Fruit fly (Drosophila melanogaster) whole organism, embryonic: ENCODE data around the gene Hexo1.
A peak's percentile ranks its signal among the peaks of the same experiment; 100 is the strongest.

Experiments
- BtbVII ChIP-seq: fragments of 200-800 bp; sonication (Bioruptor generic); optimal IDR thresholded peaks from 3 replicates; lab custom pipeline; 2017; ENCODE audit warnings: missing biosample characterization, mild to moderate bottlenecking, missing genetic modification characterization
- CG10431 ChIP-seq: fragments of 200-800 bp; sonication (Bioruptor generic); optimal IDR thresholded peaks from 3 replicates; lab custom pipeline; 2018; ENCODE audit warnings: missing biosample characterization, mild to moderate bottlenecking, missing genetic modification characterization
- CG10462 ChIP-seq: fragments of 200-800 bp; sonication (Bioruptor generic); optimal IDR thresholded peaks from 2 replicates; lab custom pipeline; 2016; ENCODE audit warnings: missing biosample characterization, missing genetic modification characterization
- CG10959 ChIP-seq: fragments of 200-800 bp; sonication (Bioruptor generic); IDR thresholded peaks from 2 replicates; pipeline ENCODE4 v1.3.6; 2022; ENCODE audit warnings: missing biosample characterization, missing genetic modification characterization
- CG11093 ChIP-seq: fragments of 200-800 bp; sonication (Bioruptor generic); IDR thresholded peaks from 3 replicates; pipeline ENCODE4 v1.3.6; 2022; ENCODE audit warnings: missing biosample characterization, missing genetic modification characterization
- CG11696 ChIP-seq: fragments of 200-800 bp; sonication (Bioruptor generic); IDR thresholded peaks from 2 replicates; pipeline ENCODE4 v1.3.6; 2022; ENCODE audit warnings: missing biosample characterization, missing genetic modification characterization
- CG11723 ChIP-seq: fragments of 200-800 bp; sonication (Bioruptor generic); optimal IDR thresholded peaks from 2 replicates; lab custom pipeline; 2017; ENCODE audit warnings: missing biosample characterization, mild to moderate bottlenecking, missing genetic modification characterization
- CG12299 ChIP-seq: fragments of 200-800 bp; sonication (Bioruptor generic); optimal IDR thresholded peaks from 2 replicates; lab custom pipeline; 2018; ENCODE audit warnings: missing biosample characterization, mild to moderate bottlenecking, missing genetic modification characterization
- CG13624 ChIP-seq: fragments of 200-800 bp; sonication (Bioruptor generic); optimal IDR thresholded peaks from 2 replicates; lab custom pipeline; 2016; ENCODE audit warnings: missing biosample characterization, missing genetic modification characterization
- CG14965 ChIP-seq: fragments of 200-800 bp; sonication (Bioruptor generic); optimal IDR thresholded peaks from 2 replicates; lab custom pipeline; 2016; ENCODE audit warnings: missing biosample characterization, missing genetic modification characterization, borderline replicate concordance
- CG17328 ChIP-seq: fragments of 200-800 bp; sonication (Bioruptor generic); IDR thresholded peaks from 2 replicates; pipeline ENCODE4 v1.3.6; 2022; ENCODE audit warnings: missing biosample characterization, missing genetic modification characterization
- CG17568 ChIP-seq: fragments of 200-800 bp; sonication (Bioruptor generic); optimal IDR thresholded peaks from 2 replicates; lab custom pipeline; 2018; ENCODE audit warnings: missing biosample characterization, mild to moderate bottlenecking, missing genetic modification characterization, moderate library complexity
- CG17802 ChIP-seq: fragments of 200-800 bp; sonication (Bioruptor generic); optimal IDR thresholded peaks from 2 replicates; lab custom pipeline; 2018; ENCODE audit warnings: missing biosample characterization, mild to moderate bottlenecking, missing genetic modification characterization, moderate library complexity
- CG17829 ChIP-seq: fragments of 200-800 bp; optimal IDR thresholded peaks from 2 replicates; lab custom pipeline; 2019; ENCODE audit warnings: missing biosample characterization, mild to moderate bottlenecking, missing genetic modification characterization, moderate library complexity
- CG18262 ChIP-seq: fragments of 200-800 bp; optimal IDR thresholded peaks from 3 replicates; lab custom pipeline; 2019; ENCODE audit warnings: missing biosample characterization, mild to moderate bottlenecking, missing genetic modification characterization, moderate library complexity
- CG2889 ChIP-seq: fragments of 200-800 bp; sonication (Bioruptor generic); IDR thresholded peaks from 3 replicates; pipeline ENCODE4 v1.3.6; 2022; ENCODE audit warnings: missing biosample characterization, missing genetic modification characterization
- CG30403 ChIP-seq: fragments of 200-800 bp; sonication (Bioruptor generic); optimal IDR thresholded peaks from 3 replicates; lab custom pipeline; 2016; ENCODE audit warnings: missing biosample characterization, missing genetic modification characterization
- CG4424 ChIP-seq: fragments of 200-800 bp; sonication (Bioruptor generic); optimal IDR thresholded peaks from 3 replicates; lab custom pipeline; 2016; ENCODE audit warnings: missing biosample characterization, missing genetic modification characterization
- CG4820 ChIP-seq: fragments of 200-800 bp; sonication (Bioruptor generic); optimal IDR thresholded peaks from 3 replicates; lab custom pipeline; 2016; ENCODE audit warnings: missing biosample characterization, missing genetic modification characterization
- CG6254 ChIP-seq: fragments of 200-800 bp; sonication (Bioruptor generic); optimal IDR thresholded peaks from 3 replicates; lab custom pipeline; 2017; ENCODE audit warnings: mild to moderate bottlenecking, missing biosample characterization, missing genetic modification reagents, missing genetic modification characterization
- CG7357 ChIP-seq: fragments of 200-800 bp; sonication (Bioruptor generic); IDR thresholded peaks from 3 replicates; pipeline ENCODE4 v1.3.6; 2022; ENCODE audit warnings: missing biosample characterization, missing genetic modification characterization
- CG7372 ChIP-seq: fragments of 200-800 bp; sonication (Bioruptor generic); IDR thresholded peaks from 2 replicates; pipeline ENCODE4 v1.3.6; 2022; ENCODE audit warnings: missing biosample characterization, missing genetic modification characterization
- CkIIα-i1 ChIP-seq: fragments of 200-800 bp; sonication (Bioruptor generic); IDR thresholded peaks from 2 replicates; pipeline ENCODE4 v1.3.6; 2022; ENCODE audit warnings: missing biosample characterization, missing genetic modification characterization
- D ChIP-seq, 2 experiments: fragments of 200-800 bp in 1 of 2; fragments of >200 bp in 1 of 2; sonication (Bioruptor generic) in 1 of 2; optimal IDR thresholded peaks; 2 replicates in 1 of 2; 3 replicates in 1 of 2; lab custom pipeline; 2017; ENCODE audit warnings: mild to moderate bottlenecking in 1 of 2, missing biosample characterization in 1 of 2, missing genetic modification characterization in 1 of 2, missing genetic modification reagents in 1 of 2
- Doc2 ChIP-seq: fragments of 200-800 bp; sonication (Bioruptor generic); IDR thresholded peaks from 2 replicates; pipeline ENCODE4 v1.3.6; 2022; ENCODE audit warnings: missing biosample characterization, missing genetic modification characterization
- Gsc ChIP-seq: fragments of 200-800 bp; sonication (Bioruptor generic); IDR thresholded peaks from 2 replicates; pipeline ENCODE4 v1.3.6; 2022; ENCODE audit warnings: missing biosample characterization, missing genetic modification characterization
- Gug ChIP-seq: fragments of 200-800 bp; sonication (Bioruptor generic); IDR thresholded peaks from 4 replicates; pipeline ENCODE4 v1.3.6; 2022; ENCODE audit warnings: missing biosample characterization, missing genetic modification characterization
- H2.0 ChIP-seq: fragments of 200-800 bp; sonication (Bioruptor generic); IDR thresholded peaks from 2 replicates; pipeline ENCODE4 v1.3.6; 2022; ENCODE audit warnings: missing biosample characterization, missing genetic modification characterization
- Hr39 ChIP-seq: fragments of >200 bp; optimal IDR thresholded peaks from 2 replicates; lab custom pipeline; 2017
- Myb ChIP-seq: fragments of 200-800 bp; sonication (Bioruptor generic); optimal IDR thresholded peaks from 2 replicates; lab custom pipeline; 2016; ENCODE audit warnings: missing biosample characterization, missing genetic modification characterization
- Side ChIP-seq: fragments of 200-800 bp; sonication (Bioruptor generic); optimal IDR thresholded peaks from 2 replicates; lab custom pipeline; 2016; ENCODE audit warnings: missing biosample characterization, missing genetic modification characterization
- Tbp ChIP-seq: fragments of >200 bp; optimal IDR thresholded peaks from 2 replicates; lab custom pipeline; 2018; ENCODE audit warnings: missing biosample characterization, missing genetic modification characterization
- Xbp1 ChIP-seq: fragments of 200-800 bp; sonication (Bioruptor generic); optimal IDR thresholded peaks from 3 replicates; lab custom pipeline; 2016; ENCODE audit warnings: missing biosample characterization, mild to moderate bottlenecking, missing genetic modification characterization
- abd-A ChIP-seq: fragments of 200-800 bp; sonication (Bioruptor generic); optimal IDR thresholded peaks from 3 replicates; lab custom pipeline; 2019; ENCODE audit warnings: missing biosample characterization, mild to moderate bottlenecking, missing genetic modification characterization, moderate library complexity
- al ChIP-seq: fragments of 200-800 bp; sonication (Bioruptor generic); IDR thresholded peaks from 2 replicates; pipeline ENCODE4 v1.3.6; 2022; ENCODE audit warnings: missing biosample characterization, missing genetic modification characterization
- aop ChIP-seq: fragments of 200-800 bp; sonication (Bioruptor generic); IDR thresholded peaks from 2 replicates; pipeline ENCODE4 v1.3.6; 2022; ENCODE audit warnings: missing biosample characterization, missing genetic modification characterization
- bcd ChIP-seq: fragments of 200-800 bp; sonication (Bioruptor generic); optimal IDR thresholded peaks from 2 replicates; lab custom pipeline; 2017; ENCODE audit warnings: missing biosample characterization, mild to moderate bottlenecking, missing genetic modification characterization
- emc ChIP-seq: fragments of 200-800 bp; sonication (Bioruptor generic); optimal IDR thresholded peaks from 2 replicates; lab custom pipeline; 2016; ENCODE audit warnings: missing biosample characterization, missing genetic modification characterization
- fd64A ChIP-seq: fragments of 200-800 bp; sonication (Bioruptor generic); optimal IDR thresholded peaks from 3 replicates; lab custom pipeline; 2018; ENCODE audit warnings: missing biosample characterization, mild to moderate bottlenecking, missing genetic modification characterization
- gsb-n ChIP-seq: fragments of 200-800 bp; sonication (Bioruptor generic); optimal IDR thresholded peaks from 3 replicates; lab custom pipeline; 2018; ENCODE audit warnings: missing biosample characterization, mild to moderate bottlenecking, missing genetic modification characterization
- jing ChIP-seq: fragments of 200-800 bp; sonication (Bioruptor generic); optimal IDR thresholded peaks from 2 replicates; lab custom pipeline; 2018; ENCODE audit warnings: missing biosample characterization, mild to moderate bottlenecking, missing genetic modification characterization
- lab ChIP-seq: fragments of 200-800 bp; sonication (Bioruptor generic); optimal IDR thresholded peaks from 3 replicates; lab custom pipeline; 2017; ENCODE audit warnings: missing biosample characterization, missing genetic modification characterization, mild to moderate bottlenecking, moderate library complexity, missing genetic modification reagents
- odd ChIP-seq: fragments of 200-800 bp; sonication (Bioruptor generic); optimal IDR thresholded peaks from 2 replicates; lab custom pipeline; 2017; ENCODE audit warnings: missing biosample characterization, mild to moderate bottlenecking, missing genetic modification characterization
- onecut ChIP-seq: fragments of 200-800 bp; sonication (Bioruptor generic); IDR thresholded peaks from 2 replicates; pipeline ENCODE4 v1.3.6; 2022; ENCODE audit warnings: missing biosample characterization, missing genetic modification characterization
- pb ChIP-seq: fragments of 200-800 bp; sonication (Bioruptor generic); optimal IDR thresholded peaks from 3 replicates; lab custom pipeline; 2016; ENCODE audit warnings: missing biosample characterization, missing genetic modification characterization
- pita ChIP-seq: fragments of 200-800 bp; sonication (Bioruptor generic); optimal IDR thresholded peaks from 2 replicates; lab custom pipeline; 2017; ENCODE audit warnings: missing biosample characterization, mild to moderate bottlenecking, missing genetic modification characterization
- pum ChIP-seq: fragments of 200-800 bp; sonication (Bioruptor generic); optimal IDR thresholded peaks from 2 replicates; lab custom pipeline; 2016; ENCODE audit warnings: missing biosample characterization, missing genetic modification characterization
- sim ChIP-seq: fragments of 200-800 bp; sonication (Bioruptor generic); IDR thresholded peaks from 2 replicates; pipeline ENCODE4 v1.3.6; 2022; ENCODE audit warnings: missing biosample characterization, missing genetic modification characterization
- slbo ChIP-seq: fragments of 200-800 bp; sonication (Bioruptor generic); IDR thresholded peaks from 2 replicates; pipeline ENCODE4 v1.3.6; 2022; ENCODE audit warnings: missing biosample characterization, missing genetic modification characterization
- sob ChIP-seq: fragments of 200-800 bp; sonication (Bioruptor generic); IDR thresholded peaks from 2 replicates; pipeline ENCODE4 v1.3.6; 2022; ENCODE audit warnings: missing biosample characterization, missing genetic modification characterization
- tio ChIP-seq: fragments of 200-800 bp; sonication (Bioruptor generic); optimal IDR thresholded peaks from 2 replicates; lab custom pipeline; 2017; ENCODE audit warnings: missing biosample characterization, missing genetic modification characterization, inconsistent platforms

Gene Hexo1

dm6 chr3L:4259102-4259558 lies 29.3 kb upstream of the Hexo1 start, which contains the start of the genes CG15011 and CG1309 (continued):
- TF ChIP-seq Doc2 (GFP tag; lab: Robert Waterston, UW) (no peak), CG18262 (tag; lab: Kevin White, UChicago) (peak; percentile 85), Gsc (GFP tag; lab: Robert Waterston, UW) (no peak), tio (GFP tag; lab: Kevin White, UChicago) (no peak), CG4820 (peak; percentile 81), CG4424 (peak; percentile 86), odd (peak; percentile 53), bcd (GFP tag; lab: Kevin White, UChicago) (peak; percentile 80), CkIIα-i1 (GFP tag; lab: Robert Waterston, UW) (no peak), CG10431 (GFP tag; lab: Kevin White, UChicago) (peak; percentile 16), CG11696 (GFP tag; lab: Robert Waterston, UW) (no peak), CG17829 (tag; lab: Kevin White, UChicago) (peak; percentile 90), emc (peak; percentile 24), CG17328 (GFP tag; lab: Robert Waterston, UW) (peak; percentile 77), Gug (GFP tag; lab: Robert Waterston, UW) (peak; percentile 69; the same call in 3 of the 4 replicates), CG10959 (GFP tag; lab: Robert Waterston, UW) (peak; percentile 22; the same call in 1 of the 2 replicates), aop (no peak), sim (GFP tag; lab: Robert Waterston, UW) (no peak), CG13624 (peak; percentile 88), al (GFP tag; lab: Robert Waterston, UW) (peak; percentile 78), H2.0 (GFP tag; lab: Robert Waterston, UW) (peak; percentile 56), CG7357 (GFP tag; lab: Robert Waterston, UW) (peak; percentile 55; the same call in 2 of the 3 replicates), Tbp (GFP tag; lab: Kevin White, UChicago) (no peak), Hr39 (lab: Kevin White, UChicago) (no peak), CG12299 (peak; percentile 67), D (optimal IDR thresholded peaks at IDR 0.05; lab: Kevin White, UChicago) (no peak), D (GFP tag; optimal IDR thresholded peaks at IDR 0.05; lab: Kevin White, UChicago) (peak; percentile 66), lab (peak; percentile 87), CG11723 (GFP tag; lab: Kevin White, UChicago) (peak; percentile 23), CG17802 (tag; lab: Kevin White, UChicago) (peak; percentile 37), CG7372 (GFP tag; lab: Robert Waterston, UW) (peak; percentile 80), Xbp1 (GFP tag; lab: Kevin White, UChicago) (peak; percentile 90), Myb (GFP tag; lab: Kevin White, UChicago) (peak; percentile 62), Side (GFP tag; lab: Kevin White, UChicago) (peak; percentile 80), CG30403 (GFP tag; lab: Kevin White, UChicago) (peak; percentile 92), pum (peak; percentile 86), onecut (GFP tag; lab: Robert Waterston, UW) (peak; percentile 59; the same call in 1 of the 2 replicates), CG17568 (GFP tag; lab: Kevin White, UChicago) (no peak), slbo (GFP tag; lab: Robert Waterston, UW) (peak; percentile 90), pita (GFP tag; lab: Kevin White, UChicago) (no peak), jing (no peak), gsb-n (tag; lab: Kevin White, UChicago) (peak; percentile 76), CG6254 (GFP tag; lab: Kevin White, UChicago) (peak; percentile 40), abd-A (tag; lab: Kevin White, UChicago) (peak; percentile 85), CG14965 (GFP tag; lab: Kevin White, UChicago) (no peak), CG11093 (GFP tag; lab: Robert Waterston, UW) (no peak; the same call in 2 of the 3 replicates), CG2889 (GFP tag; lab: Robert Waterston, UW) (peak; percentile 74; the same call in 2 of the 3 replicates), CG10462 (peak; percentile 68), fd64A (no peak), pb (GFP tag; lab: Kevin White, UChicago) (peak; percentile 82), BtbVII (GFP tag; lab: Kevin White, UChicago) (no peak), sob (GFP tag; lab: Robert Waterston, UW) (peak; percentile 78)
